Worm (Caenorhabditis elegans): ENCODE measurements around the gene F42A10.9.

- TF ChIP-seq snpc-3.4 (tag; optimal IDR thresholded peaks at IDR 0.05): no peak
- no peak for TF ChIP-seq tbp1 (GFP tag; optimal IDR thresholded peaks at IDR 0.05)
- no peak for TF ChIP-seq atf-7 (tag; optimal IDR thresholded peaks at IDR 0.05)
- TF ChIP-seq ama-1 (optimal IDR thresholded peaks at IDR 0.05): no peak
- no peak for TF ChIP-seq ama-1 (GFP tag; optimal IDR thresholded peaks at IDR 0.05)
- no peak for TF ChIP-seq Y79H2A.3 (GFP tag; conservative IDR thresholded peaks at IDR 0.05)
- TF ChIP-seq unc-130 (GFP tag; optimal IDR thresholded peaks at IDR 0.05): no peak
These were observed 37.0 kb downstream of the F42A10.9 start for ce11 chrIII:6201325-6201724.

Measured in whole organism, young adult.